Fruit fly (Drosophila melanogaster): ENCODE data around the gene Nedd8.

Nedd8 gene

DNA sequence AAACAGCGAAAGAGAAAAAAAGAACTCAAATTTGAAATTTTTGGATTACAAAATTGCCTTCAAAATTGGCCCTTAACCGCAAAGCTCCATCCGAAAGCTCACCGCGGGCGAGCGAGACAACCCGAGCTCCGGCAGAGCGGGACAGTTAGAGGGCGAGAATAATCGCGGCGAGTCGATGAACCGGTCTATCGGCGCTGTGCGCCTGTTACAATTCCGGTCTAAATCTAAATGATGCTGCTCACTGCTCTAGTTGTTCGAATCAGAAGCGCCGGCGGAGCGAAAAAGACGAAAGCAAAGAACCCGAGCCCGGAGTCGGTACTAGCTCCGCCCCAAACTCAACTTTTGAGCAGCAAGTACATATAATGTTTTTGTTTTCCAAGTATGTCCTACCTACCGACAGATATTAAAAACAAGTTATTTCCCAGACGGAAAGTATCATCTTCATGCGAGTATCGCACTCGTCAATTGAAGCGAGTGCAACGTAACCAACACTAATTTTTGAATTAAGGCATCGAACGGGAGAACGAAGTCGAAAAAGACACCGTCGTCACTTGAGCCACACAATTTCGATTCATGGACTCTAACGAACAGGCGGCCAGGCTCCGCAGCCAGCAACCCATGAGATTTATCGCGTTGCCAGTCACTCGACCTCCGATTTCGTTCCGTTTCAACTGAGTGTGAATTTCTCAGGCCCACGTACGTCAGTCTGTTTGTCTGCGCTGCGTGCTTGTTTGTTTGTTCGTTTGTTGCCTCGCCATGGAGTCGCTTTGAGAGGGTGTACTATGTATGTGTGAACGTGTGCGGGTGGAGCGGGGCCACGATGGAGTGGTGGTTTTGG lies 7.2 kb downstream of the Nedd8 start (continued):
- TF ChIP-seq twi (tag; optimal IDR thresholded peaks at IDR 0.05) (no peak), repo (GFP tag; optimal IDR thresholded peaks at IDR 0.05) (no peak), CG6272 (GFP tag; IDR thresholded peaks at IDR 0.05) (no peak), CG10543 (GFP tag; optimal IDR thresholded peaks at IDR 0.05) (peak; percentile 82), esg (GFP tag; conservative IDR thresholded peaks at IDR 0.05) (no peak), CG1832 (GFP tag; optimal IDR thresholded peaks at IDR 0.05) (peak; percentile 98), CG31365 (tag; optimal IDR thresholded peaks at IDR 0.05) (peak; percentile 33), Mrtf (GFP tag; IDR thresholded peaks at IDR 0.05) (no peak), eyg (GFP tag; optimal IDR thresholded peaks at IDR 0.05) (no peak), kay (GFP tag; optimal IDR thresholded peaks at IDR 0.05) (no peak), CG11093 (GFP tag; IDR thresholded peaks at IDR 0.05) (no peak), CG9215 (GFP tag; IDR thresholded peaks at IDR 0.05) (no peak), Ssrp (tag; optimal IDR thresholded peaks at IDR 0.05) (no peak), CG32767 (GFP tag; IDR thresholded peaks at IDR 0.05) (no peak), Lpt (GFP tag; optimal IDR thresholded peaks at IDR 0.05) (no peak), Bdp1 (GFP tag; optimal IDR thresholded peaks at IDR 0.05) (no peak), CG32532 (GFP tag; IDR thresholded peaks at IDR 0.05) (no peak), pnt (GFP tag; optimal IDR thresholded peaks at IDR 0.05) (no peak), CG12155 (GFP tag; optimal IDR thresholded peaks at IDR 0.05) (peak; percentile 81), chinmo (GFP tag; IDR thresholded peaks at IDR 0.05; ENCODE audit: partially characterized antibody) (no peak), cwo (GFP tag; optimal IDR thresholded peaks at IDR 0.05) (peak; percentile 24), tin (GFP tag; optimal IDR thresholded peaks at IDR 0.05) (no peak), tap (tag; optimal IDR thresholded peaks at IDR 0.05) (no peak), CG12299 (tag; optimal IDR thresholded peaks at IDR 0.05) (no peak), CG10565 (GFP tag; optimal IDR thresholded peaks at IDR 0.05) (no peak), ara (GFP tag; IDR thresholded peaks at IDR 0.05) (no peak), Ets97D (GFP tag; optimal IDR thresholded peaks at IDR 0.05) (peak; percentile 45), lbe (GFP tag; optimal IDR thresholded peaks at IDR 0.05) (peak; percentile 39), shn (GFP tag; optimal IDR thresholded peaks at IDR 0.05) (no peak), ewg (GFP tag; optimal IDR thresholded peaks at IDR 0.05) (no peak), mam (GFP tag; optimal IDR thresholded peaks at IDR 0.05) (no peak), CG9727 (GFP tag; optimal IDR thresholded peaks at IDR 0.05) (no peak), bigmax (GFP tag; optimal IDR thresholded peaks at IDR 0.05) (peak; percentile 42), lmd (GFP tag; IDR thresholded peaks at IDR 0.05) (no peak), Gug (GFP tag; IDR thresholded peaks at IDR 0.05) (no peak), slbo (GFP tag; IDR thresholded peaks at IDR 0.05) (no peak), CG8359 (GFP tag; optimal IDR thresholded peaks at IDR 0.05; ENCODE audit: borderline replicate concordance) (no peak), pum (GFP tag; optimal IDR thresholded peaks at IDR 0.05) (no peak), vnd (GFP tag; IDR thresholded peaks at IDR 0.05; ENCODE audit: partially characterized antibody) (no peak), grn (GFP tag; optimal IDR thresholded peaks at IDR 0.05) (no peak), CG9876 (GFP tag; optimal IDR thresholded peaks at IDR 0.05) (no peak), otp (GFP tag; IDR thresholded peaks at IDR 0.05) (no peak), lab (GFP tag; optimal IDR thresholded peaks at IDR 0.05) (peak; percentile 60), CG7786 (GFP tag; optimal IDR thresholded peaks at IDR 0.05) (no peak), CG5953 (GFP tag; IDR thresholded peaks at IDR 0.05) (no peak), CG12104 (GFP tag; optimal IDR thresholded peaks at IDR 0.05) (no peak), ERR (GFP tag; optimal IDR thresholded peaks at IDR 0.05) (peak; percentile 18), CkIIα-i1 (GFP tag; IDR thresholded peaks at IDR 0.05) (no peak), Xbp1 (GFP tag; optimal IDR thresholded peaks at IDR 0.05) (no peak), Fer2 (tag; optimal IDR thresholded peaks at IDR 0.05) (no peak), sna (GFP tag; IDR thresholded peaks at IDR 0.05; ENCODE audit: partially characterized antibody) (no peak)

All from whole organism, embryonic.